Fruit fly (Drosophila melanogaster) whole organism, embryonic: ENCODE measurements around the gene LeuRS-m.
A peak's percentile ranks its signal among the peaks of the same experiment; 100 is the strongest.

Source experiments
- Chrac-16 ChIP-seq: fragments of 200-800 bp; sonication (Bioruptor generic); optimal IDR thresholded peaks from 3 replicates; lab custom pipeline; 2016; ENCODE audit warnings: missing biosample characterization, missing genetic modification characterization
- ci ChIP-seq: fragments of 200-800 bp; sonication (Bioruptor generic); IDR thresholded peaks from 3 replicates; pipeline ENCODE4 v1.3.6; 2022; ENCODE audit warnings: missing biosample characterization, missing genetic modification characterization
- grau ChIP-seq: fragments of 200-800 bp; optimal IDR thresholded peaks from 3 replicates; lab custom pipeline; 2019; ENCODE audit warnings: missing biosample characterization, mild to moderate bottlenecking, missing genetic modification characterization, moderate library complexity

DNA sequence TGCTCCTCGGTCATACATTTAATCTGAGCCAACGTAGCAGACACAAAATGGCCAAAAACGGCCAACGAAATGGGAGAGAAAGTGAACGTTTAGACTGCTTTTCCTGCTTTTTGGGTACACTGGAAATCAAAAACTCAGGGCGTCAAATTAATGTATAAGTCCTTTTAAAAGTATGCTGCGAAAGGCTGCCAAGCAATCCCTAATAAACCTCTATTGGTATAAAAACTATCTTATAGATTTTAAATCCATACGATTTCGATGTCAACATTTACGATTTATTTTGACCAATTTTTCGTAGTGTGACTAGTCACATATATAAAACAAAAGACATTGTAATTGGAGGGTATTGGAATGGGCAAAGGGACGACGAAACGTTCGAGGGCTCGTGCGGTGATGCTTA, 19.1 kb downstream of the LeuRS-m start:
- TF ChIP-seq Chrac-16 (GFP tag; lab: Kevin White, UChicago), result no peak
- TF ChIP-seq grau, result peak; percentile 21
- 0 out of 3 replicates have a peak, but pooled peaks have one; percentile 6 for TF ChIP-seq ci (GFP tag; lab: Robert Waterston, UW)
